Fruit fly (Drosophila melanogaster) whole organism, larva: ENCODE results near the gene CG5026.

Experiments
- noc ChIP-seq: fragments of 200-800 bp; sonication (Bioruptor generic); optimal IDR thresholded peaks from 3 replicates; lab custom pipeline; 2019; ENCODE audit warnings: missing biosample characterization, mild to moderate bottlenecking, missing genetic modification characterization, moderate library complexity

The CG5026 gene

DNA sequence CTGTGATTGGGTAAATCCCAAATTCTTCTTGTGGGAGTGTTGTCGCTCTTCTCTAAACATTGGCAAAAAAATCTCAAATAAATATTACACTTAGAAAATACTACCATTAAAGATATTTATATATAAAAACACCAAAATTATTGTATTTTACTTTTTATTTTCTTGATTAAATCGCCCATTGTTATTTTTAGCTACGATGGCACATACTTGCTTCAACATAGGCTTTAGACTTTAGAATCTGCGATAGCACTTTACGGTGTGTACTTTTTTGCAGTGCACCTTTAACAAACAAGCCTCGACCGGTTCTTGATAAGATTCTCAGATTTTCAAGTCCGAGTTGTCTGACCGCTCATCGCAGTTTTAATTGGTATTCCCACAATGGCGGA is 13.7 kb upstream of the CG5026 start, which contains the start of gene GNBP3:
Gene GNBP3, plus strand, starts transcription at position 374 of the 386 bp plus-strand sequence.
- TF ChIP-seq noc (tag; lab: Kevin White, UChicago): peak; percentile 75

DNA sequence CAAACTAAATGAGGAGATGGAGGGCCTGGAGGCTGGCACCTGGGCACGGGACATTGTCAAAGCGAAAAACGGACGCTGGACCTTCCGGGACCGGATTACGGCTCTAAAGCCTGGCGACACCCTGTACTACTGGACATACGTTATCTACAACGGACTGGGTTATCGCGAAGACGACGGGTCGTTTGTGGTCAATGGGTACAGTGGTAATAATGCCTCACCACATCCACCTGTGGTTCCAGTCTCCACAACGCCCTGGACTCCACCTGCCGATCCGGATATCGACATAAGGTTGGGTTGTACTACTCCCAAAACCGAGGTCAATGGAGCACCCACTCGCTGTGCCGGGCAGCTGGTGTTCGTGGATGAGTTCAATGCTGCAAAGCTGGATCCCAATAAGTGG is 13.1 kb upstream of the CG5026 start:
- no peak for TF ChIP-seq noc (tag; lab: Kevin White, UChicago)

DNA sequence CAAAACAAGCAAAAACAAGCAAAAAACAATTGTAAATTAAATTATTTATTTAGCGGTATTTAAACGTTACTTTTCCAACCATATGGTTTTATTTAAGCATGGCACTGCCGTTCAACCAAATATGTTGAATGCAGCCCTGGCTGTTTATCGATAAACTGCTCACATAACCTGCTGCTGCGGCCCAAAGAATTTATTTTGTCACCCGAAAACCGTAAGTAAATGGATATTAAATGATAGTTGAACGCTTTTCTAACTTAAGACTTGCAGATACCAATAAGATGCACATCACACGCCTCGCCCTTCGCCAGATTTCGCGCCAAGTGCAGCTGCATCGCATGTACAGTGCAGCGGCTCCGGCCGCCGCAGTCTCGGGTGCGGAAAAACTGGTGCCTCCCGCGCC is 11.7 kb upstream of the CG5026 start, which contains the start of gene mRpL12:
Gene mRpL12, plus strand, starts transcription at position 123 of the 400 bp plus-strand sequence.
- TF ChIP-seq noc (tag; lab: Kevin White, UChicago): no peak

DNA sequence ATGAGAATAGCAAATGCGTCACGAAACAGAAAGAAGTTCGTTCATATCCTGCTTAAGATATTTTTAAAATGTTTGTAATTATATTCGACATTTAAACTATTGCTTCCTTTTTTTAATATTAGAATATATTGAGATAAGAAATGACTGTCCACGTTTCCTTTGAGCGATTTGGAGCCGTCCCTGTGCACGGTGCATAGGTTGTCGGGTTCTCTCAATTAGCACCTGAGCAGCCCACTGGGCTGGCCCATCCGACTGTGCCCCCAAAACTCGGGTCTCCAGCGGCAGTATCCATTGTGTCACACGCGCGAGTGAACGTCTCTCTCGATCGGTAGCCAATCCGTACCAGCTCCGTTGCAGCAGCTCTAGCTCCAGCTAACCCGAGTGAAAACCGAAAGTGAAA is 9.8 kb upstream of the CG5026 start, which contains the start of gene CG13313:
Gene CG13313, plus strand, starts transcription at position 301 of the 400 bp plus-strand sequence.
- TF ChIP-seq noc (tag; lab: Kevin White, UChicago): no peak

DNA sequence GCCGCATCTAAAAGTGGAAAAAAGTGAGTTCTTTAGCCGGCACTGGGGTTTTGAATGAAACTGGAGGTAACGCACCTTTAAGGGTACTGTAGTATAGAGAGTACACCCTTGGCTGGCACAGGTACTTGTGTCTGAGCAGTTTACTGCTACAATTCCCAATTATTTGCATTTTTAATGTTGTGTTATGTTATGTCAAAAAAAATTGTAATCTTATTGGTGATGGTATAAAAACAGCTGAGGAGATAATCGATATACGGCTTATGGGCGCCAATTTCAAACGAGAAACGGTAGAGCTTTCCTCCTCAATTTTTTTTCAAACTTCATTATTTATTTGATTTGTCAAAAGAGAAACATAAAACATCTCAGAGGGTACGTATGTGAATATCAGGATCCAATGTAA is 3.9 kb upstream of the CG5026 start, which contains the start of gene ValRS-m:
Gene ValRS-m, minus strand, starts transcription at position 312 of the 400 bp plus-strand sequence.
- TF ChIP-seq noc (tag; lab: Kevin White, UChicago): no peak

DNA sequence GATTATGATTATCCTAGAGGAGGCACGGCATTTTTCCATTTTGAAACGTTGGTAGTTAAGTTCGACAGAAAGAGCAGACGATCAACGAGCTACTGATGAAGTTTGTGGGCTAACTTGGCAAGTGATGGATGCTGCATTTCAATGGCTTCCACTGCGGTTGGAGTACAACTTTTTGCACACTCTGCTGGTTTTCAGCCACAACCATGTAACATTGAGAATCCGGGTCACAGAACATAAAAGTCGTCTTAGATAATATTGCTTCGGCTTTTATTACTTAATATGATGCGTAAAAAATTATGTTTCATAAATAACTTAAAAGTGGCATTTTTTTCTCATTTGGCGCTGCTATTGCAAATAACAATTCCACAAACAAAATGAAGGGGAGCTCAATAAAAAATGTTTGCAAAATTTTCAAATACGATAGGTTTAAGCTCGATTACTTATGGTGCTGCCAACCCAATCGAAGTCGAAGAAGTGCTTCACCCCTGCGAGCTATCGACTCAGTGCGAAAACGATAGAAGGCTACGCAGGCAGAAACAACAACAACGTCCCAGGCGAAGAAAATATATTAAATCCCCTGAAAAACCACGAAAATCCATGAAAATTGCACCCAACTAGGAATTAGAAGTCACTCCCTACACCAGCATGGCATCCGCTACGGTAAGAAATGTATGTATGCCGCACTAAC is 1.9 kb upstream of the CG5026 start, which contains the start of the genes CG5653 and CG5021:
Gene CG5653, minus strand, starts transcription at position 51 of the 688 bp plus-strand sequence.
Gene CG5021, plus strand, starts transcription at position 506 of the 688 bp plus-strand sequence.
- TF ChIP-seq noc (tag; lab: Kevin White, UChicago): no peak

DNA sequence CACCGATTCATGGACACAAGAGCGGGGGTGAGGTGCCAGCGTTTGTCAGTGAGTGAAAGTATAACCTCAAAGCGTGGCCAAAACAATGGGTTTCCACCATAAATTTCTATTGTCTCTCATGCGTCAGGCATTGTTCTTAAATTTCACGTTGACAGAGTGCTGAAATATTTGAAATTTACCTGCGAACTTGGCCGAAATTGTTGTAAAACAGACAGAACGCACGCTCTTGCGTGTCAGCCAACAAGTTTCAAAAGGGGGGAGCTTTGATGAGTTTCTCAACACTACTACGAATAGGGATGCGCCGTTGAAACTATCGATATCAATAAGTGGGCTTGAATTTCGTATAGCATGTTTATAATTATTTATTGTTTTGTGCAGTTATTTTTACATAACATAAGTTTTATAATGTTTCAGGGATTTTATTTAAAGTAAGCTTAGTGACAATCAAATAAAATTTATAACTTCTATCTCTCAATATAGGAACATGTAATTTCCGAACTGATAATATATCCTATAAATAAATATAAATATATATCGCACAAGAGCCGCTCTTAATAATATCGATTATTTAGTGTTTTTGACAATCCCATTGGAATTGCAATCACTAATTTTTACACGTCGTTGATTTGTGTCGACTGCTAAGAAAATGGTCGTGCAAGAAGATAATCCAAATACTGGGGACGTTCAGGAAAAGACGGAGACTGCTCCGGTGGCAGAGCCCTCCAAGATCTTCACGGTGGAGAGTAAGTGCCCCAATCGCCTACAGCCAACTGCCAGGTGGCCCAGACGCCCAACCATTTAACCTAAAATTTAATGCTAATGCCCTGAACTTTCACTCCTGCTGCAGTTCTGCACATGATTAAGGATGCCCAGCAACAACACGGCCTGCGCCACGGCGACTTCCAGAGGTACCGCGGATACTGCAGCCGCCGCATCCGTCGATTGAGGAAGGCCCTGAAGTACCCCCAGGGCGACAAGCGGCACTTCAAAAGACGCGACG is 6.5 kb downstream of the CG5026 start, which contains the start of the genes pix and Srp68:
Gene pix, minus strand, starts transcription at position 288 of the 1,000 bp plus-strand sequence.
Gene Srp68, plus strand, starts transcription at position 569 of the 1,000 bp plus-strand sequence.
- peak; percentile 76 for TF ChIP-seq noc (tag; lab: Kevin White, UChicago)

DNA sequence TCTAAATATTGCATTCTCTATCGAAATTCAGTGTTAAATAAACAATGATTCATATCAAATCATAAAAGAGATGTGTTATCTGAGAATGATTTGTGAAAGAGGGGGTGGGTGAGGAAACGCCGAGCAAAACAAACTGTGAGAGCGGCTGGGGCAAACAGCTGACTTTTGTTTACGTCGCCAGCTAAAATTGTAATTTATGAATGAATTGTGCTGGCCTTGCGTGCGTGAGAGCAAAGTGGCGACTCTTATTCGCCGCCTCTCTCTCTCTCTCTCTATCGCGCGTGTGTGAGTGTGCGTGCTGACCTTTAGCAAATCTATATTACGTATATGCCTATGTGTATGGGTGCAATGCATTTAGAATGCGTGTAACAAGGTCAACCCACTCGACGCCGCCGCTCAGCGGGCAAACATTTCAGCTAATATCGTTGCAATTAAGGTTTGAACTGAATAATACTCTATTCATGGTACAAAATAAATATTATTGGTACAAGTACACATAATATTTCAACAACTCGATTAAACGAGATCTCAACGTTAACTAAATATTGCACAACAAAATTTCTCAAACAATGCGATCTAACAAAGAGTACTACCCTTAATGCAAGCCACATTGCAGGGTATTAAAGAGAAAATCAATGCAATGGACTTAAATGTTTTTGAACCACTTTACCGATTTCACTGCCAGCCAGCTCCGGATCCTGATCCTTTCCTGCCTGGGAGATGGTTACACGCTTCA is 10.5 kb downstream of the CG5026 start:
- TF ChIP-seq noc (tag; lab: Kevin White, UChicago): no peak

DNA sequence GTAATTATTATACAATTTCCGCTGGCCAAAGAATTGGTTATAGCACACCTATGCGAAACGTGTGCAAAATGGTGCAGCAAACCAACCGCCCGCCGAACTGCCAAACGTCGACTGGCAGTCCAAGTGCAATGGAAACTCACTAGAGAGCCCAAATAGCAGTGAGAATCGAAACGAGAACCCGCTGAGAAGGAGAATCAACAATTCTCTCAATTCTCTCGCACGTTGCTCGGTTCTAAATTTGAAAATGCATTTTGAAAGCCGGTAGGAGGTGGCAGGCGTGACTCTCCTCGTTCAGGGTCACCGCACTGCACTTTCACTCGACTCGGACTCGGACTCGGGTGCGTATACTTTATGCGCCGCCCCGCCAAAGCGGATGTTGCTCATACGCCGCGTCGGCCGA is 11.5 kb downstream of the CG5026 start, which contains the start of gene CG5644:
Gene CG5644, minus strand, starts transcription at position 101 of the 400 bp plus-strand sequence.
- TF ChIP-seq noc (tag; lab: Kevin White, UChicago): no peak

DNA sequence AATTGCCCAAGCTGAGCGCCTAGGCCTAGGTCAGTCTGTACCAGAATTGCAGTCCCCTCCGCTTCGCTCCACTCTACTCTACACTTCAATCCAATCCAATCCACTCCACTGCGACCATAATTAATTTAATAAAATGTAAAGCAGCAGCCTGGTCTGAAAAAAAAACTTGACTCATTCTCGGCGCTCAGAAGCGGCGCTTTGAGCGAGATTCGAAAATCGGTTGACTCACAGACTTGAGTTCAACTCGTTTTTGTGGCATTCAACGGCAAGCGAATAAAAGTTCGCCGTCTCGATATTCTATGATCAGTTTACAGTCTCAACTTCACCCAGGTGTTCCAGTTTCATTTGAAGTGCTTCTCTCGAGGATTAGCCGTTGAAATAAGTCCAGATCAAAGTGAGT is 13.2 kb downstream of the CG5026 start, which contains the start of gene CG13314:
Gene CG13314, plus strand, starts transcription at position 301 of the 400 bp plus-strand sequence.
- no peak for TF ChIP-seq noc (tag; lab: Kevin White, UChicago)

DNA sequence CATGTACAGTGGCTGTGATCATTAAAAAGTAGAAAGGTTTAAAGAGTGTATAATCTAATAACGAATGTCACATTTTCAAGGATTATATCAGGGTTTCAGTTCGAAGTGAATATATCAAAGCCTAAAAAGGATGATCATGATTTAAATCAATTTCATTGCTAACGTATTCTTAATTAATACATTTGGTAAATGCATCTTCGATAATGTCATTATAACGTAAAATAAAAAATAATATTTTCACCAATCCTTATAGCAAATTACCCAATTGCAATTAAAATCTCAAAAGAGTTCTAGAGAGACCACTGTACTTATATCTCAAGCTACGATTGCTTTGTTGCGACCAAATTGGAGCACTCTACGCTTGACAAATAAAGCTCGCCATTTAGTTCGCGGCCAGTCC is 13.7 kb downstream of the CG5026 start:
- TF ChIP-seq noc (tag; lab: Kevin White, UChicago): no peak

DNA sequence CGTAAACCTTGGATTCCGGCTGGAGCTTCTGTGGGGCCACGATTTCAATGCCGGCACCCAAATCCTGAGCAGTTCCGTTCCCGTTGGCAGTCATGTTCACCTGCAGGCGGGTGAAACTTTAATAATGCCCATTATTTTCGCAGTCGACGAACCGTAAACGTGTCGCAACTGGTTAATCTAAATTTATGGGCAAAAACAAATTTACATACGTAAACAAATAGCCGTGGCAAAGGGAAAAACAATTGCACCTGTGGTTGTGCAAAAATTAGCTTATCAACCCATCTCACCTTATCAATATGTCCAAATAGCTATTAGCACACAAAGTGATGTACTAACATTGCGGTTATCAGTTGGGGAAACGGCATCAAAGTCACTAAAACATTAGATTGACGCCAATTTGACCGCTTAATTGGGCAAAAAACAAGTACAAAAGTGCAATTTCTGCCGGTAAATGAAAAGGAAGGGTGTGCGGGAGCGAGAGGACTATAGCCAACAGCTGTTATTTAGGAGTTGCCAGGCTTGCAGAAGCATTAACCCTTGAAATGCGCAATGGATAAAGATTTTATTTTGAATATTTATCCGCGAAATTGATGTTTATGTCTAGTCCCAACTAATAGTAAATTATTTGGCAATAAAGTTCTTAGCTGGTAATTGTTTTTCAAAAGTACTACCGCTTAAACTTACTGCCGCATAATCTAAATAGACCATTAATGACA is 17.0 kb downstream of the CG5026 start:
- TF ChIP-seq noc (tag; lab: Kevin White, UChicago): no peak

DNA sequence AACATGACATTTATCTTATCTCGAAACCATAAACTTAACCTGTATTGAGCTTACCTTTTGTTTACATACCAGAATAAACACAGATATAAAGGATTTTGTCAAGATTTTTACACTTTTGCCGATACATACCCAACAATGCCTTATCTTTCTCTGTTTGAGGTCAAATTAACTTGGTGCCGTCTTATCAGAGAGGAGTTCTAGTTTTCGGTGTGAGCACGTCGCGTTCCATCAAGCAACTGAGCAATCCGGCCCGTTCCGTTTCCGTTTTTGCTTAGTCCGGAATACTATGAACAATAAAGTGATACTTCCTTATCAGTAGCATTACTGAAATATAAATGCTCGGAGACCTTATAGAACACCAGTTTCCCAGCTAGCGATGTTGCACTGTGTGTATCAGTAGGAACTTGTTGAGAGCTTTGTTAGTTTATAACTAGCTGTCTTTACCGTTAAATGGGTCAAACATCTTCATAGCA is 17.6 kb downstream of the CG5026 start, which contains the start of gene Galk:
Gene Galk, minus strand, starts transcription at position 244 of the 473 bp plus-strand sequence.
- TF ChIP-seq noc (tag; lab: Kevin White, UChicago): peak; percentile 79

DNA sequence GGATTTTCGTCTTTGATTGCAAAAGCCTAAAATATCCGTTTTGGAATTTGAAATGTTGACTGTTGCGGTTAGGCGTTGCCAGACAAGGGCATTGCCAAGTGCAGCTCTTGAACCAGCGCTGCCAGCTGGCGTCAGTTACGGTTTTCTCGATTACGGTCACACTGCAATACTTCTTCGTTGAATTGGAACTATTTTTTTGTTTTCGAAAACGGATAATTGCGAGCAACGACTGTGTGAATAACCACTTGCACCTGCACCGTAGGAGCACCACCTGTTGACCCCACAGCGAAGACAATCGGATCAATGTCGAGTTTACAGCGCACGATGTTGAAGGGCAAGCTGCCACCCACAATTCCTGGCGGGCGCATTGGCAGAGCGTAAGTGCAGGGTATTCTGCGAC is 18.3 kb downstream of the CG5026 start, which contains the start of gene CG5068:
Gene CG5068, plus strand, starts transcription at position 129 of the 400 bp plus-strand sequence.
- no peak for TF ChIP-seq noc (tag; lab: Kevin White, UChicago)
